Fruit fly (Drosophila melanogaster): ENCODE measurements around the gene CG12689.

CG12689 gene

DNA sequence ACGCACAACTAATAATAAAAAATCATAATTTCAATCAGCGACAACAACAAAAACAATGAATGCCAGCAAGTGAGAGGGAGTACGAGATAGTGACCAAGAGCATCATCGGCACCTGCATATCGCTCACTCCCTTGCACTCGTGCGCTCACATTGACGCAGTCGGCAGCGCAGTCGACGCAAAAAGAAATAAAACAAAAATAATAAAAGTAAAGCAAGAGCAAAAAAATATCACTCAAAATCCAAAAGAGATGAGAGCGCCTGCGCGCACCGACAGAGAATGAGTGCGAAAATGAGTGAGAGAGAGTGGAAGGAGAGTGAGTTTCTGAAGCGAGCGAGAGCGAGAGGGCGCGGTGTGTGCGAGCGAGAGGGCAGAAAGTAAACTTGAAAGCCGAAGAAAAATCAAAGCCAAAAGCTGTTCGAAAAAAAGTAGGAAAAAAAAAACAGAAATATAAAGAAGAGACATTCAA is 18.6 kb upstream of the CG12689 start (continued):
- TF ChIP-seq onecut (GFP tag; IDR thresholded peaks at IDR 0.05), result no peak
- no peak for TF ChIP-seq CG1529 (GFP tag; optimal IDR thresholded peaks at IDR 0.05)
- TF ChIP-seq Gug (GFP tag; IDR thresholded peaks at IDR 0.05), result no peak
- TF ChIP-seq luna (GFP tag; optimal IDR thresholded peaks at IDR 0.05), result no peak
- no peak for TF ChIP-seq maf-S (GFP tag; optimal IDR thresholded peaks at IDR 0.05)
- TF ChIP-seq bigmax (GFP tag; optimal IDR thresholded peaks at IDR 0.05), result no peak
- TF ChIP-seq Hsf (GFP tag; optimal IDR thresholded peaks at IDR 0.05), result no peak
- no peak for TF ChIP-seq CG13424 (tag; optimal IDR thresholded peaks at IDR 0.05)
- no peak for TF ChIP-seq CrebB (tag; optimal IDR thresholded peaks at IDR 0.05)
- no peak for TF ChIP-seq Hmr (GFP tag; optimal IDR thresholded peaks at IDR 0.05)
- TF ChIP-seq CG11247 (GFP tag; IDR thresholded peaks at IDR 0.05), result no peak
- TF ChIP-seq Trl (optimal IDR thresholded peaks at IDR 0.05), result peak; percentile 87 to 90
- TF ChIP-seq Trl (GFP tag; optimal IDR thresholded peaks at IDR 0.05), result no peak
- no peak for TF ChIP-seq gt (GFP tag; IDR thresholded peaks at IDR 0.05)
- TF ChIP-seq CG12942 (GFP tag; optimal IDR thresholded peaks at IDR 0.05), result no peak
- no peak for TF ChIP-seq Vsx1 (GFP tag; optimal IDR thresholded peaks at IDR 0.05)
- no peak for TF ChIP-seq Oaz (GFP tag; IDR thresholded peaks at IDR 0.05)
- TF ChIP-seq CG16863 (GFP tag; optimal IDR thresholded peaks at IDR 0.05), result no peak
- TF ChIP-seq CG17568 (GFP tag; optimal IDR thresholded peaks at IDR 0.05), result no peak
- no peak for TF ChIP-seq Asciz (GFP tag; optimal IDR thresholded peaks at IDR 0.05)
- no peak for TF ChIP-seq Eip74EF (GFP tag; optimal IDR thresholded peaks at IDR 0.05)
- no peak for TF ChIP-seq grn (GFP tag; optimal IDR thresholded peaks at IDR 0.05)
- no peak for TF ChIP-seq wek (GFP tag; optimal IDR thresholded peaks at IDR 0.05)
- no peak for TF ChIP-seq Ravus (GFP tag; IDR thresholded peaks at IDR 0.05)
- no peak for TF ChIP-seq HmgD (GFP tag; optimal IDR thresholded peaks at IDR 0.05)
- TF ChIP-seq CG33557 (GFP tag; optimal IDR thresholded peaks at IDR 0.05), result no peak
- no peak for TF ChIP-seq CG4617 (GFP tag; optimal IDR thresholded peaks at IDR 0.05; ENCODE audit: borderline replicate concordance)
- no peak for TF ChIP-seq CG7963 (GFP tag; IDR thresholded peaks at IDR 0.05; ENCODE audit: partially characterized antibody)
- TF ChIP-seq CG3995 (GFP tag; optimal IDR thresholded peaks at IDR 0.05), result no peak
- TF ChIP-seq CG10366 (GFP tag; IDR thresholded peaks at IDR 0.05), result no peak
- TF ChIP-seq az2 (GFP tag; optimal IDR thresholded peaks at IDR 0.05), result no peak
- no peak for TF ChIP-seq CG15514 (GFP tag; optimal IDR thresholded peaks at IDR 0.05)
- no peak for TF ChIP-seq Hr39 (optimal IDR thresholded peaks at IDR 0.05)
- TF ChIP-seq Ada2b (GFP tag; IDR thresholded peaks at IDR 0.05), result no peak
- TF ChIP-seq Pdp1 (GFP tag; optimal IDR thresholded peaks at IDR 0.05), result no peak
- TF ChIP-seq CG15073 (GFP tag; optimal IDR thresholded peaks at IDR 0.05), result no peak
- peak; percentile 49 for TF ChIP-seq Jarid2 (GFP tag; optimal IDR thresholded peaks at IDR 0.05)
- no peak for TF ChIP-seq BtbVII (GFP tag; optimal IDR thresholded peaks at IDR 0.05)
- no peak for TF ChIP-seq Dbx (GFP tag; IDR thresholded peaks at IDR 0.05)
- peak; percentile 72 for TF ChIP-seq cad (GFP tag; optimal IDR thresholded peaks at IDR 0.05)
- TF ChIP-seq Atf-2 (GFP tag; optimal IDR thresholded peaks at IDR 0.05), result no peak
- TF ChIP-seq CG11696 (GFP tag; IDR thresholded peaks at IDR 0.05), result no peak
- no peak for TF ChIP-seq dimm (GFP tag; IDR thresholded peaks at IDR 0.05)
- TF ChIP-seq pho (GFP tag; optimal IDR thresholded peaks at IDR 0.05), result no peak
- TF ChIP-seq CG3407 (GFP tag; optimal IDR thresholded peaks at IDR 0.05), result no peak
- TF ChIP-seq CG1647 (GFP tag; optimal IDR thresholded peaks at IDR 0.05), result no peak
- TF ChIP-seq CG42726 (GFP tag; IDR thresholded peaks at IDR 0.05; ENCODE audit: partially characterized antibody), result no peak
- no peak for TF ChIP-seq Chrac-16 (GFP tag; optimal IDR thresholded peaks at IDR 0.05)
- TF ChIP-seq gsb-n (tag; optimal IDR thresholded peaks at IDR 0.05), result no peak
- peak; percentile 47 for TF ChIP-seq ewg (GFP tag; optimal IDR thresholded peaks at IDR 0.05)
- TF ChIP-seq CG6765 (GFP tag; optimal IDR thresholded peaks at IDR 0.05), result no peak
- no peak for TF ChIP-seq CG12104 (GFP tag; optimal IDR thresholded peaks at IDR 0.05)
